Worm (Caenorhabditis elegans): ENCODE data around the gene C49C8.5.

ce11 chrIV:8600712-8601330, 52.6 kb downstream of the C49C8.5 start, which contains the start of gene Y59H11AR.4:
- TF ChIP-seq aha-1 (tag; optimal IDR thresholded peaks at IDR 0.05): no peak
- no peak for TF ChIP-seq fkh-8 (tag; optimal IDR thresholded peaks at IDR 0.05)
- no peak for TF ChIP-seq grh-1 (GFP tag; IDR thresholded peaks at IDR 0.05)
- no peak for TF ChIP-seq ama-1 (optimal IDR thresholded peaks at IDR 0.05)
- no peak for TF ChIP-seq tlp-1 (tag; optimal IDR thresholded peaks at IDR 0.05)
- TF ChIP-seq fos-1 (tag; optimal IDR thresholded peaks at IDR 0.05): no peak
- no peak for TF ChIP-seq unc-62 (GFP tag; optimal IDR thresholded peaks at IDR 0.05)
- TF ChIP-seq lin-35 (GFP tag; optimal IDR thresholded peaks at IDR 0.05): peak in 1 of 2 experiments; percentile 63
- no peak for TF ChIP-seq hpl-2 (GFP tag; optimal IDR thresholded peaks at IDR 0.05)
- TF ChIP-seq sox-4 (tag; optimal IDR thresholded peaks at IDR 0.05): no peak
- TF ChIP-seq nhr-28 (tag; optimal IDR thresholded peaks at IDR 0.05): no peak
- TF ChIP-seq elt-3 (tag; optimal IDR thresholded peaks at IDR 0.05): peak in 1 of 6 experiments; percentile 74
- TF ChIP-seq fkh-10 (GFP tag; optimal IDR thresholded peaks at IDR 0.05): no peak
- TF ChIP-seq tbx-2 (tag; optimal IDR thresholded peaks at IDR 0.05): no peak

Measured in whole organism, L1 larva.